Fruit fly (Drosophila melanogaster) whole organism, pupa: ENCODE results near the gene CG32388.

Source experiments
- CG8301 ChIP-seq: fragments of 200-800 bp; sonication (Bioruptor generic); optimal IDR thresholded peaks from 2 replicates; lab custom pipeline; 2018; ENCODE audit warnings: missing biosample characterization, mild to moderate bottlenecking, missing genetic modification characterization
- EcR ChIP-seq: fragments of 200-800 bp; sonication (Bioruptor generic); optimal IDR thresholded peaks from 3 replicates; lab custom pipeline; 2019; ENCODE audit warnings: missing biosample characterization, missing genetic modification characterization, mild to moderate bottlenecking, moderate library complexity, missing genetic modification reagents
- Snoo ChIP-seq: fragments of 200-800 bp; sonication (Bioruptor generic); optimal IDR thresholded peaks from 3 replicates; lab custom pipeline; 2017; ENCODE audit warnings: missing biosample characterization, mild to moderate bottlenecking, missing genetic modification characterization, inconsistent platforms

dm6 chr3L:6978757-6979386, 5.5 kb downstream of the CG32388 start:
- TF ChIP-seq CG8301 (tag; lab: Kevin White, UChicago), result no peak
- TF ChIP-seq Snoo (tag; lab: Kevin White, UChicago), result no peak
- no peak for TF ChIP-seq EcR
